Fruit fly (Drosophila melanogaster): ENCODE measurements around the gene CG7024.

The CG7024 gene

dm6 chrX:4684444-4684924 is 20.6 kb upstream of the CG7024 start (continued):
- TF ChIP-seq CG6254 (GFP tag; optimal IDR thresholded peaks at IDR 0.05) (peak; percentile 19), Asciz (GFP tag; optimal IDR thresholded peaks at IDR 0.05) (peak; percentile 86), C15 (GFP tag; IDR thresholded peaks at IDR 0.05) (peak; percentile 48; the same call in 1 of the 3 replicates), CG11695 (GFP tag; IDR thresholded peaks at IDR 0.05) (peak; percentile 82), slp2 (GFP tag; optimal IDR thresholded peaks at IDR 0.05) (peak; percentile 75), CG9215 (GFP tag; IDR thresholded peaks at IDR 0.05) (peak; percentile 84), zfh2 (GFP tag; optimal IDR thresholded peaks at IDR 0.05) (peak; percentile 92), zen2 (GFP tag; IDR thresholded peaks at IDR 0.05; ENCODE audit: partially characterized antibody) (peak; percentile 71; the same call in 2 of the 3 replicates), Rfx (GFP tag; IDR thresholded peaks at IDR 0.05) (peak; percentile 96), crol (GFP tag; IDR thresholded peaks at IDR 0.05) (peak; percentile 85), CG17612 (GFP tag; IDR thresholded peaks at IDR 0.05) (peak; percentile 14; the same call in 1 of the 2 replicates), Poxn (GFP tag; IDR thresholded peaks at IDR 0.05) (peak; percentile 52), CG6689 (GFP tag; IDR thresholded peaks at IDR 0.05) (peak; percentile 86), grn (GFP tag; optimal IDR thresholded peaks at IDR 0.05) (peak; percentile 39), CG8765 (GFP tag; IDR thresholded peaks at IDR 0.05) (peak; percentile 78), MESR4 (GFP tag; optimal IDR thresholded peaks at IDR 0.05) (peak; percentile 84), ab (GFP tag; optimal IDR thresholded peaks at IDR 0.05) (peak; percentile 69), Chrac-16 (GFP tag; optimal IDR thresholded peaks at IDR 0.05) (peak; percentile 80), CTCF (GFP tag; optimal IDR thresholded peaks at IDR 0.05) (peak; percentile 9), unc-4 (GFP tag; IDR thresholded peaks at IDR 0.05; ENCODE audit: partially characterized antibody) (peak; percentile 81), CG10209 (GFP tag; optimal IDR thresholded peaks at IDR 0.05) (peak; percentile 83), CG8478 (optimal IDR thresholded peaks at IDR 0.05) (peak; percentile 98), CG30020 (tag; optimal IDR thresholded peaks at IDR 0.05) (peak; percentile 58), CG31441 (GFP tag; IDR thresholded peaks at IDR 0.05) (peak; percentile 77), Doc2 (GFP tag; IDR thresholded peaks at IDR 0.05) (peak; percentile 37; the same call in 1 of the 2 replicates), CG4730 (GFP tag; IDR thresholded peaks at IDR 0.05) (peak; percentile 88), Ssrp (tag; optimal IDR thresholded peaks at IDR 0.05) (peak; percentile 65), CG32532 (GFP tag; IDR thresholded peaks at IDR 0.05) (peak; percentile 93), gsb-n (tag; optimal IDR thresholded peaks at IDR 0.05) (peak; percentile 23), pb (GFP tag; optimal IDR thresholded peaks at IDR 0.05) (peak; percentile 82), inv (GFP tag; IDR thresholded peaks at IDR 0.05; ENCODE audit: partially characterized antibody) (peak; percentile 80), CG12219 (GFP tag; optimal IDR thresholded peaks at IDR 0.05) (peak; percentile 75), CG3995 (GFP tag; optimal IDR thresholded peaks at IDR 0.05) (peak; percentile 61), ato (GFP tag; IDR thresholded peaks at IDR 0.05; ENCODE audit: partially characterized antibody) (peak; percentile 71), ap (GFP tag; IDR thresholded peaks at IDR 0.05) (peak; percentile 78), ham (GFP tag; IDR thresholded peaks at IDR 0.05) (peak; percentile 76), CG31388 (GFP tag; optimal IDR thresholded peaks at IDR 0.05) (peak; percentile 17), vvl (GFP tag; IDR thresholded peaks at IDR 0.05) (peak; percentile 94), tup (GFP tag; optimal IDR thresholded peaks at IDR 0.05) (peak; percentile 66), CG2120 (GFP tag; optimal IDR thresholded peaks at IDR 0.05) (peak; percentile 94), oc (tag; optimal IDR thresholded peaks at IDR 0.05) (peak; percentile 51), CG17385 (GFP tag; optimal IDR thresholded peaks at IDR 0.05) (peak; percentile 76), gsb (GFP tag; IDR thresholded peaks at IDR 0.05) (peak; percentile 85), Dip3 (GFP tag; optimal IDR thresholded peaks at IDR 0.05) (peak; percentile 83), br (optimal IDR thresholded peaks at IDR 0.05) (no peak), NK7.1 (GFP tag; optimal IDR thresholded peaks at IDR 0.05) (peak; percentile 71), CG8388 (GFP tag; optimal IDR thresholded peaks at IDR 0.05) (peak; percentile 46), CG7928 (GFP tag; optimal IDR thresholded peaks at IDR 0.05) (peak; percentile 44), lab (GFP tag; optimal IDR thresholded peaks at IDR 0.05) (peak; percentile 90), D19B (GFP tag; optimal IDR thresholded peaks at IDR 0.05) (peak; percentile 41), CG2875 (GFP tag; optimal IDR thresholded peaks at IDR 0.05) (peak; percentile 41), CG17912 (GFP tag; optimal IDR thresholded peaks at IDR 0.05) (peak; percentile 65)

All from whole organism, embryonic.